Worm (Caenorhabditis elegans) whole organism, L1 larva: Measurements from ENCODE around the gene T14B4.1.

Experiments used
- F16B12.6 ChIP-seq: fragments of 150-350 bp; optimal IDR thresholded peaks from 2 replicates; lab custom pipeline; 2014; ENCODE audit warnings: missing biosample characterization, missing genetic modification characterization
- ama-1 ChIP-seq: fragments of 150-350 bp; optimal IDR thresholded peaks from 2 replicates; lab custom pipeline; 2014
- efl-3 ChIP-seq: fragments of 200-800 bp; sonication (Bioruptor generic); optimal IDR thresholded peaks from 2 replicates; lab custom pipeline; 2018; ENCODE audit warnings: mild to moderate bottlenecking, missing genetic modification characterization, missing compliant biosample characterization
- egl-27 ChIP-seq, 2 experiments: fragments of 150-350 bp in 1 of 2; sonication (generic microtip); optimal IDR thresholded peaks; 3 replicates each; lab custom pipeline; 2017 to 2018; ENCODE audit warnings: missing biosample characterization in 2 of 2, missing genetic modification characterization in 2 of 2, missing genetic modification reagents in 2 of 2
- fos-1 ChIP-seq: fragments of 150-350 bp; optimal IDR thresholded peaks from 2 replicates; lab custom pipeline; 2014; ENCODE audit warnings: missing biosample characterization, missing genetic modification characterization
- mdl-1 ChIP-seq, 2 experiments: fragments of 150-350 bp; optimal IDR thresholded peaks; 2 replicates each; lab custom pipeline; 2014 to 2017; ENCODE audit warnings: missing biosample characterization in 2 of 2, missing genetic modification characterization in 2 of 2, inconsistent platforms in 1 of 2
- nhr-11 ChIP-seq: fragments of 150-350 bp; optimal IDR thresholded peaks from 2 replicates; lab custom pipeline; 2014; ENCODE audit warnings: missing biosample characterization, missing genetic modification characterization
- nhr-12 ChIP-seq: sonication (generic microtip); optimal IDR thresholded peaks from 2 replicates; lab custom pipeline; 2017; ENCODE audit warnings: missing biosample characterization, missing genetic modification characterization
- swsn-7 ChIP-seq: sonication (generic microtip); optimal IDR thresholded peaks from 2 replicates; lab custom pipeline; 2016; ENCODE audit warnings: missing genetic modification characterization, missing compliant biosample characterization
- unc-30 ChIP-seq: sonication (generic microtip); optimal IDR thresholded peaks from 2 replicates; lab custom pipeline; 2017; ENCODE audit warnings: missing biosample characterization, missing genetic modification characterization
- unc-62 ChIP-seq: fragments of 150-350 bp; optimal IDR thresholded peaks from 2 replicates; lab custom pipeline; 2014; ENCODE audit warnings: missing biosample characterization, missing genetic modification reagents, missing genetic modification characterization

ce11 chrII:6718221-6718620, 18.5 kb upstream of the T14B4.1 start, which contains the start of gene tsp-10:
- no peak for TF ChIP-seq F16B12.6
- TF ChIP-seq nhr-12 (tag; lab: Kevin White, UChicago): no peak
- TF ChIP-seq nhr-11 (tag; lab: Kevin White, UChicago): no peak
- no peak for TF ChIP-seq ama-1 (lab: Kevin White, UChicago)
- TF ChIP-seq unc-62 (GFP tag; lab: Kevin White, UChicago): no peak
- no peak for TF ChIP-seq efl-3 (GFP tag; lab: Kevin White, UChicago)
- no peak for TF ChIP-seq mdl-1 (tag; optimal IDR thresholded peaks at IDR 0.05; lab: Kevin White, UChicago)
- no peak for TF ChIP-seq fos-1 (tag; lab: Kevin White, UChicago)
- TF ChIP-seq egl-27 (tag; optimal IDR thresholded peaks at IDR 0.05; lab: Kevin White, UChicago): no peak
- no peak for TF ChIP-seq swsn-7
- TF ChIP-seq unc-30: no peak
